Worm (Caenorhabditis elegans) whole organism, L1 larva: ENCODE results near the gene F21C10.4.

Experiments
- aly-2 ChIP-seq: fragments of 150-350 bp; optimal IDR thresholded peaks from 2 replicates; lab custom pipeline; 2014; ENCODE audit warnings: missing biosample characterization, missing genetic modification characterization
- nhr-11 ChIP-seq: fragments of 150-350 bp; optimal IDR thresholded peaks from 2 replicates; lab custom pipeline; 2014; ENCODE audit warnings: missing biosample characterization, missing genetic modification characterization
- nhr-28 ChIP-seq: fragments of 150-350 bp; optimal IDR thresholded peaks from 2 replicates; lab custom pipeline; 2014; ENCODE audit warnings: missing biosample characterization, missing genetic modification characterization
- nhr-85 ChIP-seq: sonication (generic microtip); peaks from one replicate; lab custom pipeline; 2016; ENCODE audit warnings: missing genetic modification characterization, inconsistent platforms, missing compliant biosample characterization
- sup-37 ChIP-seq: fragments of 200-800 bp; sonication (Bioruptor generic); optimal IDR thresholded peaks from 2 replicates; lab custom pipeline; 2018; ENCODE audit warnings: mild to moderate bottlenecking, missing genetic modification characterization, missing compliant biosample characterization
- ztf-4 ChIP-seq: fragments of 150-350 bp; optimal IDR thresholded peaks from 2 replicates; lab custom pipeline; 2014; ENCODE audit warnings: missing biosample characterization, missing genetic modification characterization

ce11 chrV:9157597-9157996 is 31.2 kb downstream of the F21C10.4 start:
- TF ChIP-seq nhr-28 (tag; lab: Kevin White, UChicago) (no peak), aly-2 (no peak), nhr-85 (tag; lab: Kevin White, UChicago) (no peak), nhr-11 (no peak), sup-37 (GFP tag; lab: Kevin White, UChicago) (no peak), ztf-4 (tag; lab: Kevin White, UChicago) (no peak)
